Worm (Caenorhabditis elegans) whole organism, L1 larva: Measurements from ENCODE around the gene Y51H4A.22.
A peak's percentile ranks its signal among the peaks of the same experiment; 100 is the strongest.
"Not testable (repeated sequence)": the region's sequence is repeated elsewhere in the genome, so short reads cannot be mapped to it uniquely, and the experiment has no call there.

Experiments
- F16B12.6 ChIP-seq: fragments of 150-350 bp; optimal IDR thresholded peaks from 2 replicates; lab custom pipeline; 2014; ENCODE audit warnings: missing biosample characterization, missing genetic modification characterization
- blmp-1 ChIP-seq: fragments of 150-350 bp; optimal IDR thresholded peaks from 2 replicates; lab custom pipeline; 2014; ENCODE audit warnings: missing biosample characterization, missing genetic modification characterization
- ceh-63 ChIP-seq: fragments of 200-800 bp; sonication (Bioruptor generic); optimal IDR thresholded peaks from 2 replicates; lab custom pipeline; 2018; ENCODE audit warnings: mild to moderate bottlenecking, missing genetic modification characterization, missing compliant biosample characterization
- ceh-82 ChIP-seq, 3 experiments: fragments of 150-350 bp in 1 of 3; sonication (generic microtip) in 2 of 3; optimal IDR thresholded peaks; 2 replicates each; lab custom pipeline; 2014 to 2017; ENCODE audit warnings: missing biosample characterization in 3 of 3, missing genetic modification characterization in 3 of 3
- ces-1 ChIP-seq: fragments of 150-350 bp; optimal IDR thresholded peaks from 2 replicates; lab custom pipeline; 2014; ENCODE audit warnings: missing biosample characterization, missing genetic modification reagents, missing genetic modification characterization
- efl-1 ChIP-seq, 4 experiments: fragments of 150-350 bp; optimal IDR thresholded peaks in 3 of 4; peaks in 1 of 4; 1 replicate in 1 of 4; 2 replicates in 3 of 4; lab custom pipeline; 2014; ENCODE audit warnings: missing biosample characterization in 2 of 4, missing genetic modification characterization in 2 of 4, missing genetic modification reagents in 2 of 4
- egl-13 ChIP-seq: sonication (generic microtip); optimal IDR thresholded peaks from 2 replicates; lab custom pipeline; 2016; ENCODE audit warnings: missing genotype, missing genetic modification reagents, missing genetic modification characterization, missing compliant biosample characterization
- egl-27 ChIP-seq, 2 experiments: fragments of 150-350 bp in 1 of 2; sonication (generic microtip); optimal IDR thresholded peaks; 3 replicates each; lab custom pipeline; 2017 to 2018; ENCODE audit warnings: missing biosample characterization in 2 of 2, missing genetic modification characterization in 2 of 2, missing genetic modification reagents in 2 of 2
- elt-2 ChIP-seq: sonication (generic microtip); optimal IDR thresholded peaks from 2 replicates; lab custom pipeline; 2016; ENCODE audit warnings: missing genetic modification characterization, mild to moderate bottlenecking, inconsistent platforms, missing compliant biosample characterization, missing genetic modification reagents
- elt-3 ChIP-seq, 6 experiments: fragments of 150-350 bp in 1 of 6; sonication (generic microtip); optimal IDR thresholded peaks; 2 replicates each; lab custom pipeline; 2017 to 2018; ENCODE audit warnings: missing biosample characterization in 6 of 6, missing genetic modification characterization in 6 of 6, inconsistent platforms in 1 of 6
- fkh-4 ChIP-seq: sonication (generic microtip); optimal IDR thresholded peaks from 2 replicates; lab custom pipeline; 2016; ENCODE audit warnings: missing compliant biosample characterization, missing genetic modification characterization, borderline replicate concordance
- fos-1 ChIP-seq: fragments of 150-350 bp; optimal IDR thresholded peaks from 2 replicates; lab custom pipeline; 2014; ENCODE audit warnings: missing biosample characterization, missing genetic modification characterization
- grh-1 ChIP-seq: fragments of 200-800 bp; sonication (Bioruptor generic); IDR thresholded peaks from 2 replicates; pipeline ENCODE4 v1.3.6; 2022; ENCODE audit warnings: missing genetic modification reagents, missing genetic modification characterization, missing compliant biosample characterization
- jun-1 ChIP-seq: fragments of 150-350 bp; optimal IDR thresholded peaks from 2 replicates; lab custom pipeline; 2014; ENCODE audit warnings: missing biosample characterization, missing genetic modification reagents, missing genetic modification characterization
- lin-39 ChIP-seq: fragments of 150-350 bp; optimal IDR thresholded peaks from 2 replicates; lab custom pipeline; 2014; ENCODE audit warnings: missing biosample characterization, missing genetic modification reagents, missing genetic modification characterization
- lir-3 ChIP-seq: sonication (generic microtip); optimal IDR thresholded peaks from 2 replicates; lab custom pipeline; 2016; ENCODE audit warnings: mild to moderate bottlenecking, missing genetic modification characterization, moderate library complexity, missing compliant biosample characterization; ENCODE audit not compliant: poor library complexity
- mdl-1 ChIP-seq, 2 experiments: fragments of 150-350 bp; optimal IDR thresholded peaks; 2 replicates each; lab custom pipeline; 2014 to 2017; ENCODE audit warnings: missing biosample characterization in 2 of 2, missing genetic modification characterization in 2 of 2, inconsistent platforms in 1 of 2
- mef-2 ChIP-seq: fragments of 150-350 bp; optimal IDR thresholded peaks from 2 replicates; lab custom pipeline; 2014; ENCODE audit warnings: missing biosample characterization, missing genetic modification characterization
- nhr-12 ChIP-seq: sonication (generic microtip); optimal IDR thresholded peaks from 2 replicates; lab custom pipeline; 2017; ENCODE audit warnings: missing biosample characterization, missing genetic modification characterization
- nhr-19 ChIP-seq: fragments of 200-800 bp; sonication (Bioruptor generic); conservative IDR thresholded peaks from 2 replicates; pipeline ENCODE4 v1.3.6; 2022; ENCODE audit warnings: missing genetic modification characterization, missing compliant biosample characterization
- nhr-28 ChIP-seq: fragments of 150-350 bp; optimal IDR thresholded peaks from 2 replicates; lab custom pipeline; 2014; ENCODE audit warnings: missing biosample characterization, missing genetic modification characterization
- nhr-71 ChIP-seq: sonication (generic microtip); optimal IDR thresholded peaks from 2 replicates; lab custom pipeline; 2016; ENCODE audit warnings: mild to moderate bottlenecking, missing genetic modification characterization, moderate library complexity, missing compliant biosample characterization
- nhr-85 ChIP-seq: sonication (generic microtip); peaks from one replicate; lab custom pipeline; 2016; ENCODE audit warnings: missing genetic modification characterization, inconsistent platforms, missing compliant biosample characterization
- nhr-90 ChIP-seq: sonication (generic microtip); optimal IDR thresholded peaks from 2 replicates; lab custom pipeline; 2016; ENCODE audit warnings: mild to moderate bottlenecking, missing genetic modification characterization, missing compliant biosample characterization; ENCODE audit not compliant: poor library complexity
- snu-23 ChIP-seq: sonication (generic microtip); optimal IDR thresholded peaks from 2 replicates; lab custom pipeline; 2016; ENCODE audit warnings: missing genetic modification characterization, missing compliant biosample characterization
- sptf-1 ChIP-seq: fragments of 150-350 bp; optimal IDR thresholded peaks from 2 replicates; lab custom pipeline; 2014; ENCODE audit warnings: missing biosample characterization, missing genetic modification characterization
- sup-37 ChIP-seq: fragments of 200-800 bp; sonication (Bioruptor generic); optimal IDR thresholded peaks from 2 replicates; lab custom pipeline; 2018; ENCODE audit warnings: mild to moderate bottlenecking, missing genetic modification characterization, missing compliant biosample characterization
- unc-62 ChIP-seq: fragments of 150-350 bp; optimal IDR thresholded peaks from 2 replicates; lab custom pipeline; 2014; ENCODE audit warnings: missing biosample characterization, missing genetic modification reagents, missing genetic modification characterization
- unc-86 ChIP-seq: sonication (generic microtip); optimal IDR thresholded peaks from 2 replicates; lab custom pipeline; 2016; ENCODE audit warnings: missing genetic modification characterization, missing compliant biosample characterization
- xbp-1 ChIP-seq: sonication (generic microtip); optimal IDR thresholded peaks from 2 replicates; lab custom pipeline; 2016; ENCODE audit warnings: missing genetic modification characterization, missing compliant biosample characterization
- zag-1 ChIP-seq: fragments of 150-350 bp; optimal IDR thresholded peaks from 2 replicates; lab custom pipeline; 2014; ENCODE audit warnings: missing biosample characterization, missing genetic modification characterization

Y51H4A.22 gene

DNA sequence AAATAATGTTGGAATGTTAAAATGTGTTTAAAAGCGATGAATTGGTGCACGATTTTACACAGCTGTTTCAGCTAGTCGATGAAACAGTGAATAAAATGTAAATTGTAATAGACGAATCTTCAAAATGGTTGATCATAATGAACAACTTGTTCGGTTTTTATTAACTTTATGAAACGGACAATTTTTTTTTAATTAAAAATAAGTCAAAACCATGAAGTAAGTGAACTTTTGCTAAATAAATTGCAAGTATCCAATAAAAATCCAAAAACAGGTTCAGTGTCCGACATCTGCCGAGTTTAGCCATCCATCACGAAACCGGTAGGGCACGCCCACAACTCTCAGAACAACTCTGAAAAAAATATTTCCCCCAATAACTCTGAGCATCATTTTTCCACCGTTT lies 10.2 kb upstream of the Y51H4A.22 start:
- TF ChIP-seq grh-1 (GFP tag; lab: Robert Waterston, UW) (no peak), elt-3 (tag; optimal IDR thresholded peaks at IDR 0.05; lab: Kevin White, UChicago) (no peak), efl-1 (optimal IDR thresholded peaks at IDR 0.05; lab: Kevin White, UChicago) (no peak), efl-1 (GFP tag; optimal IDR thresholded peaks at IDR 0.05 in 1 of 2; lab: Kevin White, UChicago) (no peak), egl-13 (no peak), nhr-85 (no peak), nhr-19 (GFP tag; lab: Robert Waterston, UW) (no peak), elt-2 (tag; lab: Kevin White, UChicago) (no peak), jun-1 (tag; lab: Kevin White, UChicago) (no peak), nhr-71 (no peak), lin-39 (tag; lab: Kevin White, UChicago) (no peak), egl-27 (tag; optimal IDR thresholded peaks at IDR 0.05; lab: Kevin White, UChicago) (no peak), ces-1 (GFP tag; lab: Kevin White, UChicago) (no peak), ceh-82 (tag; optimal IDR thresholded peaks at IDR 0.05; lab: Kevin White, UChicago) (no peak), unc-86 (tag; lab: Kevin White, UChicago) (no peak)

DNA sequence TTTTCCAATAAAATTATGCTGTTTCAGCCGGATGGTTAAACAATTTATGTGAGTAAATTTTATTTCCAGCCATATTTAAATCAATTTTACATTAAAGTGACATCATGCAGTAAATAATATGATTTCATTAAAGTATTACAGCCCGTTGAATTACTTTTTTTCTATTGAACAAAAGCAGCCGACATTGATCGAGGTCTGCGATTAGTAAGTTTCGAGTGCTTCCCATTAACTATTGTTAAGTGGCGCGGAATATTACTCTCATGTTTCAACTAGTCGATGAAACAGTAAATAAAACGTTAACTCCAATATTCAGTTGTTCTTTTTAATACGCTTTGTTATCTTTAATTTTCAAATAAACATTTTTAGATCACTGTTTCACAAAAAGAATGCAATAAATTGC lies 1.9 kb upstream of the Y51H4A.22 start:
- TF ChIP-seq snu-23 (no peak), sptf-1 (tag; lab: Kevin White, UChicago) (no peak), ceh-82 (tag; optimal IDR thresholded peaks at IDR 0.05; lab: Kevin White, UChicago) (no peak), sup-37 (no peak)

DNA sequence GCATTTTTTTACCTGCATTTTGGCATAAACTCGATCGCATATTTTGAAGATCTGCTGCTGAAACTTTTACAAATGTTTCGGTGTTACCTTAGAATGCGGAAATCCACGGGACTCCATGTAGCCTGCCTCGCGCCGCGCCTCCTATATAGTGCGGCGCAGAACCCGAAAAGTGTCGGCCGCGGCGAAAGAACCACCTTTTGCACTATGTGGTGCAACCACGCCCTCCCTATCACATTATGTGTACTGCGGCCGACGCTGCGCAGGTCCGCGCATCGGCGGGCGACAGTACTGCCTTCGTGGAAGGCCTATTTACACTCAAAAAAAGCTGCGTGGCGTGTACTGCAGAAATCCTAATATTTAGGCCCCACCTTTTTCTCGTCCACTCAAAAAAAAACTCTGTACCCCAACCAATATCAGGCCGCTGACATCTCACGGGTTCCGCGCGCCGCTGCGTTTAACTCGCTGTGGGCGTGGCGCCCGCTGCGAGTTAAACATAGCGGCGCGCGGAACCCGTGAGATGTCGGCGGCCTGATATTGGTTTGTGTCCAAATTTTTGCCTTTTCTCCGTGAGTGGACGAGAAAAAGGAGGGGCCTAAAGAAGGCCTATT lies 1.6 kb downstream of the Y51H4A.22 start:
- TF ChIP-seq nhr-85 (no peak), nhr-19 (GFP tag; lab: Robert Waterston, UW) (no peak), zag-1 (tag; lab: Kevin White, UChicago) (no peak), unc-62 (no peak), ces-1 (GFP tag; lab: Kevin White, UChicago) (no peak), lin-39 (tag; lab: Kevin White, UChicago) (no peak), mdl-1 (tag; optimal IDR thresholded peaks at IDR 0.05; lab: Kevin White, UChicago) (no peak), nhr-12 (no peak), mef-2 (tag; lab: Kevin White, UChicago) (no peak), nhr-90 (no peak), fkh-4 (no peak), snu-23 (no peak), elt-2 (tag; lab: Kevin White, UChicago) (no peak), F16B12.6 (no peak), fos-1 (tag; lab: Kevin White, UChicago) (no peak), lir-3 (tag; lab: Kevin White, UChicago) (no peak), sptf-1 (tag; lab: Kevin White, UChicago) (no peak), xbp-1 (tag; lab: Kevin White, UChicago) (no peak), nhr-28 (tag; lab: Kevin White, UChicago) (no peak)

DNA sequence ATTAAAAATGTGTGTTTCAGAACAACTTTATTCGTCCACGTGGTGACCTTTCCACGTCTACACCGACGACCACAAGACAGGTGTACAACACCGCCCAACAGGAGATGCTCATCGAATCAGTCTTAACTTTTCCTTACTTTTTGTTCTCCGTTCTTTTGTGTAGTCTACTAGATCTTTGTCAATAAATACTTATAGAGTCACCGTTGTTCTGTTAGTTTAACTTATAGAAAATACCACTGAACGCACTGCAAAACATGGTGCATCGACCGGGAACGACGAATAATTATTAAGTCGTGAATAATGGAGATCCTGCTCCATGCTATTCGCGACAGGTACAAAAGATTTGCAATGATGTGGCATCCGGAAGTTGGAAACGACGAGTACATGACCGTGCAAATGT lies 2.1 kb downstream of the Y51H4A.22 start, which contains the start of gene Y51H4A.23:
Gene Y51H4A.23, plus strand, starts transcription at position 301 of the 400 bp plus-strand sequence.
- TF ChIP-seq jun-1 (tag; lab: Kevin White, UChicago); blmp-1 (tag; lab: Kevin White, UChicago); ceh-63 (GFP tag; lab: Kevin White, UChicago): not testable (repeated sequence)

DNA sequence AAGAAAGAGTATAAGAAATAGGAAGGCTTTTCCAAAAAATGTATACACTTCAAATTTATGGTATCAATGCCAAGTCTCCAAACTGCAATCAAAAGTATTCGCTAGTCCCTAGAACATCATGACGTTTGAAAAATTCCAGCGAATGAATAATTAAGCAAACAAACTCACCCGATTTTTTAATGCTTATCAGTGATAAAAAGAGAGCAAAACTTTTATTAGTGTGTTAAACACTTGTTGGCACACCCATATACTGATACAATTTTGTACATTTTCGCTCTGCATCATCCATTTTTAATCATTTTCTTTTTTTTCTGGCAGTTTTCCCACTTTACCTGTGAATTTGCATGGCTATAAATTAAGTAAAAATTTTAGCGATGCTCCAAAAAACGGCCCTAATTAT lies 15.4 kb downstream of the Y51H4A.22 start, which contains the start of gene Y51H4A.25:
Gene Y51H4A.25, plus strand, starts transcription at position 373 of the 400 bp plus-strand sequence.
- TF ChIP-seq efl-1 (optimal IDR thresholded peaks at IDR 0.05; lab: Kevin White, UChicago) (no peak), efl-1 (GFP tag; optimal IDR thresholded peaks at IDR 0.05 in 1 of 2; lab: Kevin White, UChicago) (no peak), elt-2 (tag; lab: Kevin White, UChicago) (peak; percentile 47)
